Worm (Caenorhabditis elegans): Measurements from ENCODE around the gene srv-27.

The srv-27 gene

ce11 chrIV:6333915-6334314 lies 35.8 kb upstream of the srv-27 start, which contains the start of gene blos-2:
Gene blos-2, plus strand, starts transcription at chrIV:6334215.
- peak; percentile 17 for TF ChIP-seq repo-1 (tag; optimal IDR thresholded peaks at IDR 0.05)
- no peak for TF ChIP-seq nhr-120 (GFP tag; IDR thresholded peaks at IDR 0.05)
- no peak for TF ChIP-seq cebp-1 (GFP tag; IDR thresholded peaks at IDR 0.05)
- TF ChIP-seq cebp-1 (tag; optimal IDR thresholded peaks at IDR 0.05), result no peak

- TF ChIP-seq cebp-1 (GFP tag; IDR thresholded peaks at IDR 0.05) (no peak), cebp-1 (tag; optimal IDR thresholded peaks at IDR 0.05) (peak; percentile 40), ceh-58 (GFP tag; IDR thresholded peaks at IDR 0.05) (0 out of 2 replicates have a peak, but pooled peaks have one; percentile 29), nhr-120 (GFP tag; IDR thresholded peaks at IDR 0.05) (no peak), B0336.3 (GFP tag; IDR thresholded peaks at IDR 0.05) (0 out of 2 replicates have a peak, but pooled peaks have one; percentile 32), nhr-80 (tag; optimal IDR thresholded peaks at IDR 0.05) (peak; percentile 88), dox-1 (GFP tag; IDR thresholded peaks at IDR 0.05) (peak; percentile 57)
Observed at ce11 chrIV:6330790-6331189, 32.6 kb upstream of the srv-27 start.

ce11 chrIV:6329339-6329738 lies 31.2 kb upstream of the srv-27 start, which contains the start of gene seu-1:
Gene seu-1, plus strand, starts transcription at chrIV:6329639.
- TF ChIP-seq nhr-80 (tag; optimal IDR thresholded peaks at IDR 0.05) (no peak), D2030.7 (GFP tag; IDR thresholded peaks at IDR 0.05) (no peak), mcd-1 (GFP tag; IDR thresholded peaks at IDR 0.05) (no peak), nfyb-1 (GFP tag; IDR thresholded peaks at IDR 0.05) (no peak), madf-3 (GFP tag; IDR thresholded peaks at IDR 0.05) (no peak), attf-3 (GFP tag; conservative IDR thresholded peaks at IDR 0.05) (no peak), F49E8.2 (tag; optimal IDR thresholded peaks at IDR 0.05; ENCODE audit: insufficient read depth) (no peak), Y53F4B.3 (GFP tag; IDR thresholded peaks at IDR 0.05) (no peak), F10E7.11 (tag; optimal IDR thresholded peaks at IDR 0.05) (no peak), zfh-2 (GFP tag; conservative IDR thresholded peaks at IDR 0.05) (no peak), lin-54 (GFP tag; optimal IDR thresholded peaks at IDR 0.05) (no peak), ceh-100 (GFP tag; IDR thresholded peaks at IDR 0.05) (no peak), ceh-27 (GFP tag; optimal IDR thresholded peaks at IDR 0.05) (no peak), C06A6.2 (GFP tag; conservative IDR thresholded peaks at IDR 0.05) (no peak), ceh-40 (GFP tag; IDR thresholded peaks at IDR 0.05) (no peak)

ce11 chrIV:6328198-6328597 lies 30.0 kb upstream of the srv-27 start:
- TF ChIP-seq pbrm-1 (GFP tag; IDR thresholded peaks at IDR 0.05), result no peak
- TF ChIP-seq ceh-58 (GFP tag; IDR thresholded peaks at IDR 0.05), result no peak
- no peak for TF ChIP-seq K11D2.4 (GFP tag; IDR thresholded peaks at IDR 0.05)
- TF ChIP-seq ceh-91 (GFP tag; IDR thresholded peaks at IDR 0.05), result no peak
- no peak for TF ChIP-seq Y56A3A.18 (GFP tag; IDR thresholded peaks at IDR 0.05)
- no peak for TF ChIP-seq F22D6.2 (tag; optimal IDR thresholded peaks at IDR 0.05)
- TF ChIP-seq zim-3 (tag; optimal IDR thresholded peaks at IDR 0.05), result no peak
- no peak for TF ChIP-seq efl-1 (GFP tag; optimal IDR thresholded peaks at IDR 0.05)
- no peak for TF ChIP-seq lir-1 (GFP tag; conservative IDR thresholded peaks at IDR 0.05)
- no peak for TF ChIP-seq tbx-9 (tag; optimal IDR thresholded peaks at IDR 0.05; ENCODE audit: borderline replicate concordance)
- no peak for TF ChIP-seq attf-3 (GFP tag; conservative IDR thresholded peaks at IDR 0.05)
- TF ChIP-seq D2030.7 (GFP tag; IDR thresholded peaks at IDR 0.05), result no peak
- TF ChIP-seq B0019.2 (GFP tag; conservative IDR thresholded peaks at IDR 0.05), result no peak
- TF ChIP-seq madf-3 (GFP tag; IDR thresholded peaks at IDR 0.05), result no peak
- TF ChIP-seq lsl-1 (GFP tag; optimal IDR thresholded peaks at IDR 0.05), result no peak
- TF ChIP-seq nhr-179 (tag; optimal IDR thresholded peaks at IDR 0.05), result no peak
- TF ChIP-seq dpff-1 (tag; optimal IDR thresholded peaks at IDR 0.05), result no peak
- TF ChIP-seq tbp1 (GFP tag; optimal IDR thresholded peaks at IDR 0.05), result no peak
- TF ChIP-seq F55B11.4 (tag; optimal IDR thresholded peaks at IDR 0.05; ENCODE audit: borderline replicate concordance, insufficient read depth), result no peak
